Fruit fly (Drosophila melanogaster): ENCODE results near the gene Kap-alpha1.

Kap-alpha1 gene

dm6 chr3L:19807103-19807502 lies at the start of gene Kap-alpha1, which contains the start of gene CG14104 (continued):
- TF ChIP-seq lov (optimal IDR thresholded peaks at IDR 0.05) = no peak
- no peak for TF ChIP-seq lov (GFP tag; IDR thresholded peaks at IDR 0.05)
- TF ChIP-seq CG2678 (tag; optimal IDR thresholded peaks at IDR 0.05) = no peak
- no peak for TF ChIP-seq CG12104 (GFP tag; optimal IDR thresholded peaks at IDR 0.05)
- TF ChIP-seq CG10209 (GFP tag; optimal IDR thresholded peaks at IDR 0.05) = no peak
- TF ChIP-seq Mad (GFP tag; optimal IDR thresholded peaks at IDR 0.05) = no peak
- TF ChIP-seq cad (GFP tag; optimal IDR thresholded peaks at IDR 0.05) = no peak
- no peak for TF ChIP-seq lbe (GFP tag; optimal IDR thresholded peaks at IDR 0.05)
- no peak for TF ChIP-seq CG5245 (GFP tag; optimal IDR thresholded peaks at IDR 0.05)
- TF ChIP-seq CG12769 (tag; optimal IDR thresholded peaks at IDR 0.05) = no peak
- TF ChIP-seq CG6765 (GFP tag; optimal IDR thresholded peaks at IDR 0.05) = no peak
- TF ChIP-seq CG12659 (GFP tag; optimal IDR thresholded peaks at IDR 0.05) = peak; percentile 42
- no peak for TF ChIP-seq Hr78 (GFP tag; optimal IDR thresholded peaks at IDR 0.05)
- TF ChIP-seq trh (GFP tag; optimal IDR thresholded peaks at IDR 0.05) = no peak
- TF ChIP-seq CG10321 (GFP tag; IDR thresholded peaks at IDR 0.05) = no peak
- TF ChIP-seq CG5180 (GFP tag; optimal IDR thresholded peaks at IDR 0.05) = no peak
- TF ChIP-seq CG10147 (GFP tag; optimal IDR thresholded peaks at IDR 0.05) = no peak
- no peak for TF ChIP-seq bigmax (GFP tag; optimal IDR thresholded peaks at IDR 0.05)
- TF ChIP-seq tin (GFP tag; optimal IDR thresholded peaks at IDR 0.05) = no peak
- no peak for TF ChIP-seq Asciz (GFP tag; optimal IDR thresholded peaks at IDR 0.05)
- TF ChIP-seq CG18476 (GFP tag; optimal IDR thresholded peaks at IDR 0.05) = no peak
- TF ChIP-seq pnt (GFP tag; optimal IDR thresholded peaks at IDR 0.05) = no peak
- no peak for TF ChIP-seq zfh1 (GFP tag; IDR thresholded peaks at IDR 0.05)
- TF ChIP-seq CG10366 (GFP tag; IDR thresholded peaks at IDR 0.05) = no peak
- peak; percentile 73 for TF ChIP-seq CG6791 (GFP tag; IDR thresholded peaks at IDR 0.05; ENCODE audit: partially characterized antibody)
- TF ChIP-seq az2 (GFP tag; optimal IDR thresholded peaks at IDR 0.05) = no peak
- peak; percentile 10 for TF ChIP-seq CG17829 (tag; optimal IDR thresholded peaks at IDR 0.05)
- TF ChIP-seq bsh (GFP tag; optimal IDR thresholded peaks at IDR 0.05) = no peak
- no peak for TF ChIP-seq CG8359 (GFP tag; optimal IDR thresholded peaks at IDR 0.05; ENCODE audit: borderline replicate concordance)
- no peak for TF ChIP-seq dpn (GFP tag; optimal IDR thresholded peaks at IDR 0.05)
- no peak for TF ChIP-seq CG8924 (tag; optimal IDR thresholded peaks at IDR 0.05)
- TF ChIP-seq CG12942 (GFP tag; optimal IDR thresholded peaks at IDR 0.05) = no peak
- TF ChIP-seq CG3065 (GFP tag; optimal IDR thresholded peaks at IDR 0.05) = no peak
- no peak for TF ChIP-seq CG1647 (GFP tag; optimal IDR thresholded peaks at IDR 0.05)
- TF ChIP-seq hth (optimal IDR thresholded peaks at IDR 0.05) = no peak
- no peak for TF ChIP-seq CG33557 (GFP tag; optimal IDR thresholded peaks at IDR 0.05)
- TF ChIP-seq TFAM (GFP tag; optimal IDR thresholded peaks at IDR 0.05) = no peak
- peak; percentile 61 for TF ChIP-seq amos (GFP tag; IDR thresholded peaks at IDR 0.05; ENCODE audit: partially characterized antibody)
- TF ChIP-seq sqz (GFP tag; optimal IDR thresholded peaks at IDR 0.05) = no peak
- TF ChIP-seq CG7556 (GFP tag; optimal IDR thresholded peaks at IDR 0.05) = no peak
- TF ChIP-seq vvl (GFP tag; IDR thresholded peaks at IDR 0.05) = 0 out of 2 replicates have a peak, but pooled peaks have one; percentile 20
- TF ChIP-seq fd102C (GFP tag; optimal IDR thresholded peaks at IDR 0.05) = no peak
- peak; percentile 13 for TF ChIP-seq CG14710 (tag; optimal IDR thresholded peaks at IDR 0.05)
- no peak for TF ChIP-seq CG7745 (tag; optimal IDR thresholded peaks at IDR 0.05)
- TF ChIP-seq cas (GFP tag; IDR thresholded peaks at IDR 0.05) = 0 out of 2 replicates have a peak, but pooled peaks have one; percentile 8
- no peak for TF ChIP-seq bcd (GFP tag; optimal IDR thresholded peaks at IDR 0.05)
- TF ChIP-seq Dek (tag; optimal IDR thresholded peaks at IDR 0.05) = no peak
- no peak for TF ChIP-seq caup (GFP tag; optimal IDR thresholded peaks at IDR 0.05; ENCODE audit: severe bottlenecking)
- no peak for TF ChIP-seq CG15073 (GFP tag; optimal IDR thresholded peaks at IDR 0.05)
- no peak for TF ChIP-seq shn (GFP tag; optimal IDR thresholded peaks at IDR 0.05)
- TF ChIP-seq CG10267 (tag; optimal IDR thresholded peaks at IDR 0.05) = no peak

Data from whole organism, embryonic.